Fruit fly (Drosophila melanogaster) whole organism, adult: ENCODE data around the gene Vajk1.

ENCODE experiments used
- CG12768 ChIP-seq: fragments of 200-800 bp; sonication (Bioruptor generic); optimal IDR thresholded peaks from 2 replicates; lab custom pipeline; 2017; ENCODE audit warnings: missing biosample characterization, missing genetic modification characterization, mild to moderate bottlenecking, moderate library complexity, missing genetic modification reagents
- Clk ChIP-seq: fragments of 200-800 bp; sonication (Bioruptor generic); optimal IDR thresholded peaks from 2 replicates; lab custom pipeline; 2017; ENCODE audit warnings: missing biosample characterization, missing genetic modification characterization
- Mnt ChIP-seq: fragments of 200-800 bp; sonication (Bioruptor generic); optimal IDR thresholded peaks from 2 replicates; lab custom pipeline; 2016; ENCODE audit warnings: missing biosample characterization, mild to moderate bottlenecking, missing genetic modification characterization
- cnc ChIP-seq, 2 experiments: fragments of >200 bp; optimal IDR thresholded peaks; 2 replicates each; lab custom pipeline; 2017
- kay ChIP-seq: fragments of 200-800 bp; sonication (Bioruptor generic); peaks from one replicate; lab custom pipeline; 2016; ENCODE audit warnings: missing biosample characterization, missing genetic modification characterization, borderline replicate concordance
- pad ChIP-seq: fragments of 200-800 bp; sonication (Bioruptor generic); optimal IDR thresholded peaks from 3 replicates; lab custom pipeline; 2017; ENCODE audit warnings: missing biosample characterization, missing genetic modification characterization, mild to moderate bottlenecking, moderate library complexity, missing genetic modification reagents
- toe ChIP-seq: fragments of 200-800 bp; sonication (Bioruptor generic); optimal IDR thresholded peaks from 2 replicates; lab custom pipeline; 2016; ENCODE audit warnings: missing biosample characterization, missing genetic modification characterization

dm6 chr2L:13884063-13884656, 39.2 kb downstream of the Vajk1 start:
- TF ChIP-seq cnc (optimal IDR thresholded peaks at IDR 0.05; lab: Kevin White, UChicago) (no peak), toe (no peak), Mnt (GFP tag; lab: Kevin White, UChicago) (no peak), Clk (GFP tag; lab: Kevin White, UChicago) (no peak), CG12768 (GFP tag; lab: Kevin White, UChicago) (no peak), kay (no peak), pad (GFP tag; lab: Kevin White, UChicago) (no peak)
